Fruit fly (Drosophila melanogaster) whole organism, embryonic: ENCODE data around the gene CG7724.

ENCODE experiments used
- B-H2 ChIP-seq: fragments of 200-800 bp; sonication (Bioruptor generic); optimal IDR thresholded peaks from 2 replicates; lab custom pipeline; 2018; ENCODE audit warnings: missing biosample characterization, mild to moderate bottlenecking, missing genetic modification characterization
- Bdp1 ChIP-seq: fragments of 200-800 bp; sonication (Bioruptor generic); optimal IDR thresholded peaks from 3 replicates; lab custom pipeline; 2016; ENCODE audit warnings: missing biosample characterization, missing genetic modification characterization
- CG10147 ChIP-seq: fragments of 200-800 bp; sonication (Bioruptor generic); optimal IDR thresholded peaks from 2 replicates; lab custom pipeline; 2019; ENCODE audit warnings: missing biosample characterization, mild to moderate bottlenecking, missing genetic modification characterization, moderate library complexity
- CG10274 ChIP-seq: fragments of 200-800 bp; sonication (Bioruptor generic); optimal IDR thresholded peaks from 3 replicates; lab custom pipeline; 2017; ENCODE audit warnings: missing biosample characterization, mild to moderate bottlenecking, missing genetic modification characterization
- CG11456 ChIP-seq: fragments of 200-800 bp; sonication (Bioruptor generic); IDR thresholded peaks from 3 replicates; pipeline ENCODE4 v1.3.6; 2022; ENCODE audit warnings: missing biosample characterization, missing genetic modification characterization
- CG12769 ChIP-seq: fragments of 200-800 bp; sonication (Bioruptor generic); optimal IDR thresholded peaks from 2 replicates; lab custom pipeline; 2019; ENCODE audit warnings: missing biosample characterization, mild to moderate bottlenecking, missing genetic modification characterization, moderate library complexity
- CG13424 ChIP-seq: fragments of 200-800 bp; sonication (Bioruptor generic); optimal IDR thresholded peaks from 2 replicates; lab custom pipeline; 2019; ENCODE audit warnings: missing biosample characterization, mild to moderate bottlenecking, missing genetic modification characterization, moderate library complexity
- CG14965 ChIP-seq: fragments of 200-800 bp; sonication (Bioruptor generic); optimal IDR thresholded peaks from 2 replicates; lab custom pipeline; 2016; ENCODE audit warnings: missing biosample characterization, missing genetic modification characterization, borderline replicate concordance
- CG17186 ChIP-seq: fragments of 200-800 bp; sonication (Bioruptor generic); optimal IDR thresholded peaks from 3 replicates; lab custom pipeline; 2017; ENCODE audit warnings: missing biosample characterization, missing genetic modification reagents, missing genetic modification characterization
- CG1792 ChIP-seq: fragments of 200-800 bp; sonication (Bioruptor generic); optimal IDR thresholded peaks from 2 replicates; lab custom pipeline; 2016; ENCODE audit warnings: missing biosample characterization, missing genetic modification characterization
- CG2129 ChIP-seq: fragments of 200-800 bp; sonication (Bioruptor generic); IDR thresholded peaks from 2 replicates; pipeline ENCODE4 v1.3.6; 2022; ENCODE audit warnings: missing biosample characterization, missing genetic modification characterization; ENCODE audit not compliant: partially characterized antibody
- CG32767 ChIP-seq: fragments of 200-800 bp; sonication (Bioruptor generic); IDR thresholded peaks from 2 replicates; pipeline ENCODE4 v1.3.6; 2022; ENCODE audit warnings: missing biosample characterization, missing genetic modification characterization
- CG3407 ChIP-seq: fragments of 200-800 bp; sonication (Bioruptor generic); optimal IDR thresholded peaks from 2 replicates; lab custom pipeline; 2018; ENCODE audit warnings: missing biosample characterization, mild to moderate bottlenecking, missing genetic modification characterization
- CG4328 ChIP-seq: fragments of 200-800 bp; sonication (Bioruptor generic); optimal IDR thresholded peaks from 3 replicates; lab custom pipeline; 2017; ENCODE audit warnings: missing biosample characterization, missing genetic modification reagents, missing genetic modification characterization
- CG4730 ChIP-seq: fragments of 200-800 bp; sonication (Bioruptor generic); IDR thresholded peaks from 2 replicates; pipeline ENCODE4 v1.3.6; 2022; ENCODE audit warnings: missing biosample characterization, missing genetic modification characterization
- CG6175 ChIP-seq: fragments of 200-800 bp; sonication (Bioruptor generic); IDR thresholded peaks from 3 replicates; pipeline ENCODE4 v1.3.6; 2022; ENCODE audit warnings: missing biosample characterization, missing genetic modification characterization
- CG6854 ChIP-seq: fragments of 200-800 bp; sonication (Bioruptor generic); optimal IDR thresholded peaks from 3 replicates; lab custom pipeline; 2017; ENCODE audit warnings: missing biosample characterization, mild to moderate bottlenecking, missing genetic modification characterization
- CG7357 ChIP-seq: fragments of 200-800 bp; sonication (Bioruptor generic); IDR thresholded peaks from 3 replicates; pipeline ENCODE4 v1.3.6; 2022; ENCODE audit warnings: missing biosample characterization, missing genetic modification characterization
- CG8290 ChIP-seq, 3 experiments: fragments of 200-800 bp; sonication (Bioruptor generic); optimal IDR thresholded peaks; 2 replicates each; lab custom pipeline; 2016 to 2019; ENCODE audit warnings: missing biosample characterization in 3 of 3, missing genetic modification characterization in 3 of 3, mild to moderate bottlenecking in 2 of 3, moderate library complexity in 1 of 3
- CG9215 ChIP-seq: fragments of 200-800 bp; sonication (Bioruptor generic); IDR thresholded peaks from 2 replicates; pipeline ENCODE4 v1.3.6; 2022; ENCODE audit warnings: missing biosample characterization, missing genetic modification characterization
- CTCF ChIP-seq: fragments of 200-800 bp; sonication (Bioruptor generic); optimal IDR thresholded peaks from 2 replicates; lab custom pipeline; 2017; ENCODE audit warnings: missing biosample characterization, mild to moderate bottlenecking, missing genetic modification characterization, moderate library complexity
- Dad ChIP-seq: fragments of 200-800 bp; sonication (Bioruptor generic); optimal IDR thresholded peaks from 3 replicates; lab custom pipeline; 2016; ENCODE audit warnings: missing biosample characterization, missing genetic modification characterization
- Dp ChIP-seq: fragments of 200-800 bp; sonication (Bioruptor generic); optimal IDR thresholded peaks from 2 replicates; lab custom pipeline; 2018; ENCODE audit warnings: missing biosample characterization, mild to moderate bottlenecking, missing genetic modification characterization, moderate library complexity
- Drgx ChIP-seq: fragments of 200-800 bp; sonication (Bioruptor generic); IDR thresholded peaks from 2 replicates; pipeline ENCODE4 v1.3.6; 2022; ENCODE audit warnings: missing biosample characterization, missing genetic modification characterization
- Elba2 ChIP-seq: fragments of 200-800 bp; sonication (Bioruptor generic); optimal IDR thresholded peaks from 3 replicates; lab custom pipeline; 2016; ENCODE audit warnings: missing biosample characterization, missing genetic modification characterization
- H15 ChIP-seq: fragments of 200-800 bp; sonication (Bioruptor generic); IDR thresholded peaks from 3 replicates; pipeline ENCODE4 v1.3.6; 2022; ENCODE audit warnings: missing biosample characterization, missing genetic modification characterization
- HHEX ChIP-seq: fragments of 200-800 bp; sonication (Bioruptor generic); optimal IDR thresholded peaks from 3 replicates; lab custom pipeline; 2017; ENCODE audit warnings: missing biosample characterization, mild to moderate bottlenecking, missing genetic modification characterization, missing genetic modification reagents
- Jarid2 ChIP-seq: fragments of 200-800 bp; sonication (Bioruptor generic); optimal IDR thresholded peaks from 3 replicates; lab custom pipeline; 2017; ENCODE audit warnings: mild to moderate bottlenecking, missing biosample characterization, missing genetic modification reagents, missing genetic modification characterization
- Meics ChIP-seq: fragments of 200-800 bp; sonication (Bioruptor generic); optimal IDR thresholded peaks from 2 replicates; lab custom pipeline; 2017; ENCODE audit warnings: missing biosample characterization, mild to moderate bottlenecking, missing genetic modification characterization
- Myb ChIP-seq: fragments of 200-800 bp; sonication (Bioruptor generic); optimal IDR thresholded peaks from 2 replicates; lab custom pipeline; 2016; ENCODE audit warnings: missing biosample characterization, missing genetic modification characterization
- Ptx1 ChIP-seq: fragments of 200-800 bp; sonication (Bioruptor generic); IDR thresholded peaks from 2 replicates; pipeline ENCODE4 v1.3.6; 2022; ENCODE audit warnings: missing biosample characterization, missing genetic modification characterization
- amos ChIP-seq: fragments of 200-800 bp; sonication (Bioruptor generic); IDR thresholded peaks from 2 replicates; pipeline ENCODE4 v1.3.6; 2022; ENCODE audit warnings: missing biosample characterization, missing genetic modification characterization; ENCODE audit not compliant: partially characterized antibody
- ash1 ChIP-seq: fragments of 200-800 bp; sonication (Bioruptor generic); optimal IDR thresholded peaks from 2 replicates; lab custom pipeline; 2018; ENCODE audit warnings: missing biosample characterization, mild to moderate bottlenecking, missing genetic modification characterization
- bab2 ChIP-seq: fragments of 200-800 bp; sonication (Bioruptor generic); optimal IDR thresholded peaks from 2 replicates; lab custom pipeline; 2016; ENCODE audit warnings: missing biosample characterization, missing genetic modification characterization
- bbx ChIP-seq: fragments of 200-800 bp; sonication (Bioruptor generic); IDR thresholded peaks from 2 replicates; pipeline ENCODE4 v1.3.6; 2022; ENCODE audit warnings: missing biosample characterization, missing genetic modification characterization; ENCODE audit not compliant: partially characterized antibody
- bcd ChIP-seq: fragments of 200-800 bp; sonication (Bioruptor generic); optimal IDR thresholded peaks from 2 replicates; lab custom pipeline; 2017; ENCODE audit warnings: missing biosample characterization, mild to moderate bottlenecking, missing genetic modification characterization
- cad ChIP-seq: fragments of >200 bp; optimal IDR thresholded peaks from 2 replicates; lab custom pipeline; 2017; ENCODE audit warnings: missing biosample characterization, missing genetic modification characterization
- chinmo ChIP-seq: fragments of 200-800 bp; sonication (Bioruptor generic); IDR thresholded peaks from 4 replicates; pipeline ENCODE4 v1.3.6; 2022; ENCODE audit warnings: missing biosample characterization, missing genetic modification characterization; ENCODE audit not compliant: partially characterized antibody
- ci ChIP-seq: fragments of 200-800 bp; sonication (Bioruptor generic); IDR thresholded peaks from 3 replicates; pipeline ENCODE4 v1.3.6; 2022; ENCODE audit warnings: missing biosample characterization, missing genetic modification characterization
- crol ChIP-seq: fragments of 200-800 bp; sonication (Bioruptor generic); IDR thresholded peaks from 2 replicates; pipeline ENCODE4 v1.3.6; 2022; ENCODE audit warnings: missing biosample characterization, missing genetic modification characterization
- dmrt99B ChIP-seq: fragments of 200-800 bp; sonication (Bioruptor generic); optimal IDR thresholded peaks from 2 replicates; lab custom pipeline; 2018; ENCODE audit warnings: missing biosample characterization, mild to moderate bottlenecking, missing genetic modification characterization, moderate library complexity
- fru ChIP-seq: fragments of >200 bp; optimal IDR thresholded peaks from 2 replicates; lab custom pipeline; 2017
- grn ChIP-seq: fragments of 200-800 bp; sonication (Bioruptor generic); optimal IDR thresholded peaks from 3 replicates; lab custom pipeline; 2017; ENCODE audit warnings: missing biosample characterization, missing genetic modification characterization
- h ChIP-seq: fragments of >200 bp; optimal IDR thresholded peaks from 2 replicates; lab custom pipeline; 2017
- insv ChIP-seq, 2 experiments: fragments of 200-800 bp; sonication (Bioruptor generic); optimal IDR thresholded peaks; 3 replicates each; lab custom pipeline; 2016 to 2018; ENCODE audit warnings: missing biosample characterization in 2 of 2, missing genetic modification characterization in 2 of 2
- ranshi ChIP-seq: fragments of 200-800 bp; sonication (Bioruptor generic); IDR thresholded peaks from 2 replicates; pipeline ENCODE4 v1.3.6; 2022; ENCODE audit warnings: missing biosample characterization, missing genetic modification characterization
- seq ChIP-seq: fragments of 200-800 bp; sonication (Bioruptor generic); IDR thresholded peaks from 2 replicates; pipeline ENCODE4 v1.3.6; 2022; ENCODE audit warnings: missing biosample characterization, missing genetic modification characterization
- slp2 ChIP-seq: fragments of 200-800 bp; sonication (Bioruptor generic); optimal IDR thresholded peaks from 2 replicates; lab custom pipeline; 2016; ENCODE audit warnings: missing biosample characterization, missing genetic modification characterization
- stwl ChIP-seq: fragments of 200-800 bp; sonication (Bioruptor generic); optimal IDR thresholded peaks from 3 replicates; lab custom pipeline; 2018; ENCODE audit warnings: missing biosample characterization, mild to moderate bottlenecking, missing genetic modification characterization, moderate library complexity
- twi ChIP-seq: fragments of 200-800 bp; optimal IDR thresholded peaks from 2 replicates; lab custom pipeline; 2019; ENCODE audit warnings: missing biosample characterization, mild to moderate bottlenecking, missing genetic modification characterization, moderate library complexity
- unc-4 ChIP-seq: fragments of 200-800 bp; sonication (Bioruptor generic); IDR thresholded peaks from 2 replicates; pipeline ENCODE4 v1.3.6; 2022; ENCODE audit warnings: missing biosample characterization, missing genetic modification characterization; ENCODE audit not compliant: partially characterized antibody
- vnd ChIP-seq: fragments of 200-800 bp; sonication (Bioruptor generic); IDR thresholded peaks from 3 replicates; pipeline ENCODE4 v1.3.6; 2022; ENCODE audit warnings: missing biosample characterization, missing genetic modification characterization; ENCODE audit not compliant: partially characterized antibody

Gene CG7724

DNA sequence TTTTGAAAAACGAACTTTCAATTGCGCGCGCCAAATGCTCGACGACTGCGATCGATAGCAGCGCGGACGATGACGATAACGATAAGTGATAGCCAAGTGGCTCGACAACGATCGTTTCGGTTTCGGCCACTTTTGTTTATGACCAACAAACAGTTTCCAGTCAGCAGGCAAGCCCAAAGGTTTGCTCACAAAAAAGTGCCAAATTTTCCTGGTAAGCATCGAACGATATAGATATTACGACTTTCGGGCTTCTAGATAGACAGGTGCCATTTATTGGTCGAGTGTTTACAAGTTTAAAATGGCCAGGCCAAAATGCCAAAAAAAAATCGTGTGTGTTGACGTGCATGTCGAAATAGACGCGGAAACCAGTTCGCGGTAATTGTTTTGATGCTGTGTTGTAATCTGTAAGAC lies at the start of gene CG7724 (continued):
- peak; percentile 1 for TF ChIP-seq CG17186 (GFP tag; lab: Kevin White, UChicago)
- TF ChIP-seq CG10147 (GFP tag; lab: Kevin White, UChicago): no peak
- no peak for TF ChIP-seq Myb (GFP tag; lab: Kevin White, UChicago)
- no peak for TF ChIP-seq bab2 (GFP tag; lab: Kevin White, UChicago)
- no peak for TF ChIP-seq CG32767 (GFP tag; lab: Robert Waterston, UW)
- no peak; the same call in 2 of the 3 replicates for TF ChIP-seq ci (GFP tag; lab: Robert Waterston, UW)
- TF ChIP-seq stwl: peak; percentile 72
- TF ChIP-seq CG7357 (GFP tag; lab: Robert Waterston, UW): no peak
- TF ChIP-seq seq (GFP tag; lab: Robert Waterston, UW): no peak
- TF ChIP-seq CG14965 (GFP tag; lab: Kevin White, UChicago): no peak
- no peak for TF ChIP-seq ranshi (GFP tag; lab: Robert Waterston, UW)
- TF ChIP-seq HHEX: no peak
- TF ChIP-seq grn (GFP tag; lab: Kevin White, UChicago): no peak
- no peak for TF ChIP-seq CG9215 (GFP tag; lab: Robert Waterston, UW)
- TF ChIP-seq CG2129 (GFP tag; lab: Robert Waterston, UW): 0 out of 2 replicates have a peak, but pooled peaks have one; percentile 31
- TF ChIP-seq CG6854 (GFP tag; lab: Kevin White, UChicago): no peak
- peak; percentile 14 for TF ChIP-seq CTCF (GFP tag; lab: Kevin White, UChicago)
- no peak for TF ChIP-seq CG4328
- TF ChIP-seq slp2 (GFP tag; lab: Kevin White, UChicago): no peak
- TF ChIP-seq Dp: peak; percentile 87
- peak; percentile 73; the same call in 1 of the 2 replicates for TF ChIP-seq amos (GFP tag; lab: Robert Waterston, UW)
- no peak for TF ChIP-seq H15
- TF ChIP-seq CG13424 (tag; lab: Kevin White, UChicago): no peak
- TF ChIP-seq Elba2 (GFP tag; lab: Kevin White, UChicago): no peak
- TF ChIP-seq fru (lab: Kevin White, UChicago): no peak
- TF ChIP-seq CG8290 (GFP tag; optimal IDR thresholded peaks at IDR 0.05; lab: Kevin White, UChicago): no peak
- peak in 1 of 2 experiments; percentile 27 for TF ChIP-seq CG8290 (tag; optimal IDR thresholded peaks at IDR 0.05; lab: Kevin White, UChicago)
- no peak for TF ChIP-seq B-H2 (GFP tag; lab: Kevin White, UChicago)
- TF ChIP-seq unc-4 (GFP tag; lab: Robert Waterston, UW): peak; percentile 63
- peak; percentile 71; the same call in 3 of the 4 replicates for TF ChIP-seq chinmo (GFP tag; lab: Robert Waterston, UW)
- peak; percentile 4 for TF ChIP-seq dmrt99B
- peak; percentile 33 for TF ChIP-seq CG12769
- no peak for TF ChIP-seq CG11456
- TF ChIP-seq Bdp1 (GFP tag; lab: Kevin White, UChicago): no peak
- no peak for TF ChIP-seq h (lab: Kevin White, UChicago)
- TF ChIP-seq cad (GFP tag; lab: Kevin White, UChicago): no peak
- TF ChIP-seq Drgx (GFP tag; lab: Robert Waterston, UW): no peak
- TF ChIP-seq bcd: no peak
- TF ChIP-seq Ptx1 (GFP tag; lab: Robert Waterston, UW): no peak
- no peak for TF ChIP-seq CG3407 (GFP tag; lab: Kevin White, UChicago)
- peak; percentile 80; the same call in 2 of the 3 replicates for TF ChIP-seq vnd
- no peak for TF ChIP-seq CG6175 (GFP tag; lab: Robert Waterston, UW)
- peak; percentile 88 for TF ChIP-seq bbx
- TF ChIP-seq CG4730 (GFP tag; lab: Robert Waterston, UW): no peak
- TF ChIP-seq insv (GFP tag; optimal IDR thresholded peaks at IDR 0.05; lab: Kevin White, UChicago): no peak
- TF ChIP-seq Dad: no peak
- TF ChIP-seq CG1792 (GFP tag; lab: Kevin White, UChicago): no peak
- no peak for TF ChIP-seq CG10274
- TF ChIP-seq Jarid2 (GFP tag; lab: Kevin White, UChicago): peak; percentile 31
- TF ChIP-seq Meics (GFP tag; lab: Kevin White, UChicago): no peak
- no peak for TF ChIP-seq twi (tag; lab: Kevin White, UChicago)
- no peak for TF ChIP-seq crol (GFP tag; lab: Robert Waterston, UW)
- no peak for TF ChIP-seq ash1 (GFP tag; lab: Kevin White, UChicago)
